Worm (Caenorhabditis elegans) whole organism, L4 larva: ENCODE results near the gene vrk-1.

Experiments
- aha-1 ChIP-seq: fragments of 150-350 bp; peaks from one replicate; lab custom pipeline; 2014; ENCODE audit warnings: missing biosample characterization, missing genetic modification characterization
- ceh-82 ChIP-seq: sonication (generic microtip); optimal IDR thresholded peaks from 2 replicates; lab custom pipeline; 2017; ENCODE audit warnings: missing biosample characterization, missing genetic modification characterization
- ces-1 ChIP-seq: fragments of 150-350 bp; sonication (generic microtip); optimal IDR thresholded peaks from 4 replicates; lab custom pipeline; 2014; ENCODE audit warnings: missing biosample characterization, missing genetic modification reagents, missing genetic modification characterization
- dve-1 ChIP-seq: sonication (generic microtip); optimal IDR thresholded peaks from 2 replicates; lab custom pipeline; 2017; ENCODE audit warnings: antibody characterized with exemption, mild to moderate bottlenecking, missing genetic modification characterization, missing compliant biosample characterization; ENCODE audit not compliant: insufficient read depth
- fos-1 ChIP-seq: fragments of 150-350 bp; optimal IDR thresholded peaks from 2 replicates; lab custom pipeline; 2014; ENCODE audit warnings: missing biosample characterization, missing genetic modification characterization
- nhr-11 ChIP-seq: fragments of 150-350 bp; optimal IDR thresholded peaks from 2 replicates; lab custom pipeline; 2014; ENCODE audit warnings: missing biosample characterization, missing genetic modification characterization
- unc-130 ChIP-seq: sonication (generic microtip); optimal IDR thresholded peaks from 2 replicates; lab custom pipeline; 2016; ENCODE audit warnings: missing genetic modification reagents, missing genetic modification characterization, missing compliant biosample characterization

- TF ChIP-seq fos-1 (tag; lab: Kevin White, UChicago) = no peak
- no peak for TF ChIP-seq unc-130 (GFP tag; lab: Kevin White, UChicago)
- no peak for TF ChIP-seq ces-1 (GFP tag; lab: Kevin White, UChicago)
- TF ChIP-seq ceh-82 (tag; lab: Kevin White, UChicago) = no peak
- TF ChIP-seq nhr-11 (tag; lab: Kevin White, UChicago) = no peak
- no peak for TF ChIP-seq dve-1 (tag; lab: Kevin White, UChicago)
- peak; percentile 31 for TF ChIP-seq aha-1
Observed at ce11 chrII:5952214-5952613, 30.4 kb downstream of the vrk-1 start.
